Worm (Caenorhabditis elegans) whole organism, L4 larva: ENCODE measurements around the gene srd-21.

Experiments used
- F37D6.2 ChIP-seq: sonication (generic microtip); optimal IDR thresholded peaks from 2 replicates; lab custom pipeline; 2016; ENCODE audit warnings: mild to moderate bottlenecking, missing genetic modification characterization, missing compliant biosample characterization
- Y48G9A.11 ChIP-seq: fragments of 200-800 bp; sonication (Bioruptor generic); IDR thresholded peaks from 2 replicates; pipeline ENCODE4 v1.3.6; 2022; ENCODE audit warnings: missing genetic modification reagents, missing genetic modification characterization, missing compliant biosample characterization
- ZK546.5 ChIP-seq, 2 experiments: sonication (generic microtip); optimal IDR thresholded peaks; 2 replicates each; lab custom pipeline; 2017; ENCODE audit warnings: missing biosample characterization in 2 of 2, missing genetic modification characterization in 2 of 2
- attf-4 ChIP-seq: sonication (generic microtip); optimal IDR thresholded peaks from 3 replicates; lab custom pipeline; 2017; ENCODE audit warnings: missing biosample characterization, missing genetic modification characterization
- ceh-28 ChIP-seq: fragments of 150-350 bp; optimal IDR thresholded peaks from 2 replicates; lab custom pipeline; 2014; ENCODE audit warnings: missing biosample characterization, missing genetic modification reagents, missing genetic modification characterization
- fos-1 ChIP-seq: fragments of 150-350 bp; optimal IDR thresholded peaks from 2 replicates; lab custom pipeline; 2014; ENCODE audit warnings: missing biosample characterization, missing genetic modification characterization
- nhr-76 ChIP-seq: fragments of 150-350 bp; optimal IDR thresholded peaks from 2 replicates; lab custom pipeline; 2014; ENCODE audit warnings: missing biosample characterization, missing genetic modification characterization
- snpc-4 ChIP-seq: fragments of 150-350 bp; optimal IDR thresholded peaks from 2 replicates; lab custom pipeline; 2014; ENCODE audit warnings: missing biosample characterization, missing genetic modification characterization
- zag-1 ChIP-seq: fragments of 150-350 bp; optimal IDR thresholded peaks from 2 replicates; lab custom pipeline; 2014; ENCODE audit warnings: missing biosample characterization, missing genetic modification characterization

DNA sequence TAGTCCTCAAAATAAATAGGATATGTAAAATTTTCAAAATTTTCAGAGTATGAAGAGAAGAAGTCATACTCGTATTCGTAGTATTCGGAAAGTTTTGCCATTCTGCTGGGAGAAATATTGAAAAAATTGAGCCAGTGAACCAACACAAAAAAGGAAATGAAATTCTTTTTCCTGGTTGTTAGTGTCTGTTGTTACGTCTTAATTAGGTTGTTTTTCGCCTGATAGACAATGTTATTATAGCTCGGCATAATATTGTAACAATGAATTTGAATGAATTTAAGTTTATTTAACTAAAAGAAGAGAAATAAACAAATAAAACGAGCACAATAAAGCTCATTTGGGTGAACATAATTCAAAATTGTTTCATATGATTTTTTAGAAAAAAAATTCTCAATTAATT, 41.3 kb upstream of the srd-21 start, which contains the start of gene srw-73:
- TF ChIP-seq zag-1 (no peak), F37D6.2 (tag; lab: Kevin White, UChicago) (no peak), Y48G9A.11 (GFP tag; lab: Robert Waterston, UW) (no peak), ZK546.5 (tag; optimal IDR thresholded peaks at IDR 0.05; lab: Kevin White, UChicago) (no peak), attf-4 (tag; lab: Kevin White, UChicago) (no peak), snpc-4 (tag; lab: Kevin White, UChicago) (no peak), fos-1 (no peak), ceh-28 (no peak), nhr-76 (tag; lab: Kevin White, UChicago) (no peak)
